Comparison of ENCODE assay signal across 3 fruit fly cellular contexts in genomic region chr3R:14467231-14467846, dm6.
TF ChIP-seq lines count a peak whose summit lies in the region.

No protein-coding gene starts in this region.

- no peak for TF ChIP-seq CTCF in whole organism, embryonic (GFP tag; optimal IDR thresholded peaks at IDR 0.05; lab: Kevin White, UChicago)

TF ChIP-seq in whole organism, embryonic, 481 proteins besides CTCF, POLR2A, EP300 and RAD21 (continues in another document):
- TF ChIP-seq CG2199 (GFP tag; IDR thresholded peaks at IDR 0.05; lab: Robert Waterston, UW) (peak; percentile 60; the same call in 1 of the 3 replicates), Hr3 (GFP tag; optimal IDR thresholded peaks at IDR 0.05; lab: Kevin White, UChicago) (no peak), CG1603 (tag; optimal IDR thresholded peaks at IDR 0.05; lab: Kevin White, UChicago) (peak; percentile 19), mam (GFP tag; optimal IDR thresholded peaks at IDR 0.05; lab: Kevin White, UChicago) (no peak), sqz (GFP tag; optimal IDR thresholded peaks at IDR 0.05; lab: Kevin White, UChicago) (no peak), CG17829 (tag; optimal IDR thresholded peaks at IDR 0.05; lab: Kevin White, UChicago) (peak; percentile 7), so (GFP tag; IDR thresholded peaks at IDR 0.05; lab: Robert Waterston, UW) (no peak), CG17186 (GFP tag; optimal IDR thresholded peaks at IDR 0.05; lab: Kevin White, UChicago) (no peak), BtbVII (GFP tag; optimal IDR thresholded peaks at IDR 0.05; lab: Kevin White, UChicago) (no peak), CG14860 (GFP tag; IDR thresholded peaks at IDR 0.05; lab: Robert Waterston, UW; ENCODE audit: partially characterized antibody) (no peak), chm (GFP tag; IDR thresholded peaks at IDR 0.05; lab: Robert Waterston, UW) (0 out of 2 replicates have a peak, but pooled peaks have one; percentile 20), Usf (GFP tag; optimal IDR thresholded peaks at IDR 0.05; lab: Kevin White, UChicago) (no peak), CG14710 (tag; optimal IDR thresholded peaks at IDR 0.05; lab: Kevin White, UChicago) (peak; percentile 7), CG18619 (GFP tag; optimal IDR thresholded peaks at IDR 0.05; lab: Kevin White, UChicago) (no peak), ci (GFP tag; IDR thresholded peaks at IDR 0.05; lab: Robert Waterston, UW) (0 out of 3 replicates have a peak, but pooled peaks have one; percentile 14), row (GFP tag; IDR thresholded peaks at IDR 0.05; lab: Robert Waterston, UW) (no peak), caup (GFP tag; optimal IDR thresholded peaks at IDR 0.05; lab: Kevin White, UChicago; ENCODE audit: severe bottlenecking) (no peak), CG13894 (tag; optimal IDR thresholded peaks at IDR 0.05; lab: Kevin White, UChicago) (no peak), CG12744 (GFP tag; optimal IDR thresholded peaks at IDR 0.05; lab: Kevin White, UChicago) (no peak), Ptx1 (GFP tag; IDR thresholded peaks at IDR 0.05; lab: Robert Waterston, UW) (no peak), CG18262 (tag; optimal IDR thresholded peaks at IDR 0.05; lab: Kevin White, UChicago) (peak; percentile 2), dmrt99B (tag; optimal IDR thresholded peaks at IDR 0.05; lab: Kevin White, UChicago) (no peak), Med (GFP tag; lab: Kevin White, UChicago) (peak; percentile 46), CG7987 (GFP tag; optimal IDR thresholded peaks at IDR 0.05; lab: Kevin White, UChicago) (no peak), CG4854 (GFP tag; optimal IDR thresholded peaks at IDR 0.05; lab: Kevin White, UChicago) (no peak), Drgx (GFP tag; IDR thresholded peaks at IDR 0.05; lab: Robert Waterston, UW) (peak; percentile 64), chn (GFP tag; optimal IDR thresholded peaks at IDR 0.05; lab: Kevin White, UChicago) (no peak), CG7271 (tag; optimal IDR thresholded peaks at IDR 0.05; lab: Kevin White, UChicago) (no peak), cg (GFP tag; optimal IDR thresholded peaks at IDR 0.05; lab: Kevin White, UChicago) (peak; percentile 44), CG31365 (tag; optimal IDR thresholded peaks at IDR 0.05; lab: Kevin White, UChicago) (no peak), zf30C (GFP tag; optimal IDR thresholded peaks at IDR 0.05; lab: Kevin White, UChicago) (peak; percentile 47)

TF ChIP-seq in whole organism, prepupa, 60 proteins besides CTCF, POLR2A, EP300 and RAD21 (continues in another document):
- TF ChIP-seq Smox (GFP tag; optimal IDR thresholded peaks at IDR 0.05; lab: Kevin White, UChicago) (no peak), fd59A (GFP tag; optimal IDR thresholded peaks at IDR 0.05; lab: Kevin White, UChicago) (no peak), CG34406 (GFP tag; optimal IDR thresholded peaks at IDR 0.05; lab: Kevin White, UChicago) (no peak), CG31627 (GFP tag; optimal IDR thresholded peaks at IDR 0.05; lab: Kevin White, UChicago) (no peak), lz (GFP tag; optimal IDR thresholded peaks at IDR 0.05; lab: Kevin White, UChicago) (no peak), CG11294 (GFP tag; IDR thresholded peaks at IDR 0.05; lab: Robert Waterston, UW) (no peak; the same call in 1 of the 2 replicates), eg (GFP tag; IDR thresholded peaks at IDR 0.05; lab: Robert Waterston, UW) (peak; percentile 57; the same call in 2 of the 3 replicates), fd85E (GFP tag; optimal IDR thresholded peaks at IDR 0.05; lab: Kevin White, UChicago) (no peak), topi (GFP tag; optimal IDR thresholded peaks at IDR 0.05; lab: Kevin White, UChicago) (no peak), CG6854 (GFP tag; optimal IDR thresholded peaks at IDR 0.05; lab: Kevin White, UChicago) (no peak), OdsH (GFP tag; optimal IDR thresholded peaks at IDR 0.05; lab: Kevin White, UChicago) (no peak), CG4318 (GFP tag; optimal IDR thresholded peaks at IDR 0.05; lab: Kevin White, UChicago) (no peak), Hr4 (GFP tag; optimal IDR thresholded peaks at IDR 0.05; lab: Kevin White, UChicago) (no peak), CG10631 (GFP tag; optimal IDR thresholded peaks at IDR 0.05; lab: Kevin White, UChicago) (no peak), spab (GFP tag; optimal IDR thresholded peaks at IDR 0.05; lab: Kevin White, UChicago) (no peak), Eip75B (GFP tag; optimal IDR thresholded peaks at IDR 0.05; lab: Kevin White, UChicago) (no peak), CG10669 (GFP tag; optimal IDR thresholded peaks at IDR 0.05; lab: Kevin White, UChicago) (no peak), CG11902 (GFP tag; optimal IDR thresholded peaks at IDR 0.05; lab: Kevin White, UChicago) (no peak), CG8319 (GFP tag; optimal IDR thresholded peaks at IDR 0.05; lab: Kevin White, UChicago) (no peak), CG8119 (GFP tag; IDR thresholded peaks at IDR 0.05; lab: Robert Waterston, UW) (peak; percentile 21; the same call in 1 of the 3 replicates), Gug (GFP tag; IDR thresholded peaks at IDR 0.05; lab: Robert Waterston, UW) (peak; percentile 13; the same call in 1 of the 2 replicates), Sox14 (GFP tag; optimal IDR thresholded peaks at IDR 0.05; lab: Kevin White, UChicago) (no peak), CG6163 (GFP tag; IDR thresholded peaks at IDR 0.05; lab: Robert Waterston, UW) (peak; percentile 23; the same call in 1 of the 3 replicates), CG32006 (GFP tag; optimal IDR thresholded peaks at IDR 0.05; lab: Kevin White, UChicago) (peak; percentile 41), CG6792 (GFP tag; optimal IDR thresholded peaks at IDR 0.05; lab: Kevin White, UChicago) (no peak), CG1621 (tag; optimal IDR thresholded peaks at IDR 0.05; lab: Kevin White, UChicago) (no peak), Ets96B (tag; optimal IDR thresholded peaks at IDR 0.05; lab: Kevin White, UChicago) (peak; percentile 12), CG15336 (GFP tag; IDR thresholded peaks at IDR 0.05; lab: Robert Waterston, UW) (peak; percentile 39; the same call in 1 of the 2 replicates), ss (GFP tag; optimal IDR thresholded peaks at IDR 0.05; lab: Kevin White, UChicago) (peak in 1 of 2 experiments; percentile 13), Lpt (GFP tag; optimal IDR thresholded peaks at IDR 0.05; lab: Kevin White, UChicago) (no peak), svp (GFP tag; lab: Kevin White, UChicago) (peak; percentile 58), pdm3 (GFP tag; optimal IDR thresholded peaks at IDR 0.05; lab: Kevin White, UChicago) (no peak), CG6276 (GFP tag; optimal IDR thresholded peaks at IDR 0.05; lab: Kevin White, UChicago) (peak; percentile 36)

TF ChIP-seq in whole organism, pupa, 21 proteins besides CTCF, POLR2A, EP300 and RAD21:
- no peak for TF ChIP-seq CG13204 (GFP tag; optimal IDR thresholded peaks at IDR 0.05; lab: Kevin White, UChicago)
- TF ChIP-seq CG4496 (GFP tag; IDR thresholded peaks at IDR 0.05; lab: Robert Waterston, UW), result peak; percentile 47; the same call in 2 of the 3 replicates
- peak; percentile 40; the same call in 2 of the 3 replicates for TF ChIP-seq fd96Ca (GFP tag; IDR thresholded peaks at IDR 0.05; lab: Robert Waterston, UW)
- TF ChIP-seq CG34367 (tag; optimal IDR thresholded peaks at IDR 0.05; lab: Kevin White, UChicago), result no peak
- no peak for TF ChIP-seq CG17806 (tag; optimal IDR thresholded peaks at IDR 0.05; lab: Kevin White, UChicago)
- no peak for TF ChIP-seq CG9948 (tag; optimal IDR thresholded peaks at IDR 0.05; lab: Kevin White, UChicago)
- TF ChIP-seq CG10348 (GFP tag; IDR thresholded peaks at IDR 0.05; lab: Robert Waterston, UW), result no peak
- peak; percentile 27 for TF ChIP-seq CG14655 (GFP tag; optimal IDR thresholded peaks at IDR 0.05; lab: Kevin White, UChicago)
- no peak for TF ChIP-seq CG15710 (tag; optimal IDR thresholded peaks at IDR 0.05; lab: Kevin White, UChicago)
- TF ChIP-seq rn (GFP tag; IDR thresholded peaks at IDR 0.05; lab: Robert Waterston, UW), result no peak
- no peak for TF ChIP-seq EcR (GFP tag; optimal IDR thresholded peaks at IDR 0.05; lab: Kevin White, UChicago)
- TF ChIP-seq Snoo (tag; optimal IDR thresholded peaks at IDR 0.05; lab: Kevin White, UChicago), result no peak
- TF ChIP-seq CG8301 (tag; optimal IDR thresholded peaks at IDR 0.05; lab: Kevin White, UChicago), result peak; percentile 47
- TF ChIP-seq gl (tag; optimal IDR thresholded peaks at IDR 0.05; lab: Kevin White, UChicago), result no peak
- TF ChIP-seq Ets98B (GFP tag; IDR thresholded peaks at IDR 0.05; lab: Robert Waterston, UW), result peak; percentile 49
- no peak for TF ChIP-seq Pif1B (GFP tag; optimal IDR thresholded peaks at IDR 0.05; lab: Kevin White, UChicago)
- TF ChIP-seq CG12605 (GFP tag; IDR thresholded peaks at IDR 0.05; lab: Robert Waterston, UW), result no peak
- TF ChIP-seq CG8159 (tag; optimal IDR thresholded peaks at IDR 0.05; lab: Kevin White, UChicago), result no peak

Comparison
In these comparisons a context has a peak if more than half of its experiments do, and no peak if none do; other contexts are left out.
1. Of the 7 proteins assayed by ChIP-seq in both whole organism, embryonic and whole organism, prepupa: peak only in whole organism, embryonic: none; only in whole organism, prepupa: Gug; in both: none; in neither: 6.